Worm (Caenorhabditis elegans) whole organism, L3 larva: ENCODE data around the gene K07C11.7.

Experiments used
- aly-2 ChIP-seq: fragments of 150-350 bp; optimal IDR thresholded peaks from 2 replicates; lab custom pipeline; 2014; ENCODE audit warnings: missing biosample characterization, missing genetic modification characterization
- ceh-16 ChIP-seq: sonication (generic microtip); optimal IDR thresholded peaks from 2 replicates; lab custom pipeline; 2017; ENCODE audit warnings: missing biosample characterization, missing genetic modification characterization
- ceh-28 ChIP-seq: fragments of 150-350 bp; optimal IDR thresholded peaks from 2 replicates; lab custom pipeline; 2014; ENCODE audit warnings: missing biosample characterization, missing genetic modification reagents, missing genetic modification characterization
- ceh-82 ChIP-seq: fragments of 150-350 bp; optimal IDR thresholded peaks from 2 replicates; lab custom pipeline; 2014; ENCODE audit warnings: missing biosample characterization, missing genetic modification characterization
- ceh-9 ChIP-seq: sonication (generic microtip); optimal IDR thresholded peaks from 2 replicates; lab custom pipeline; 2018; ENCODE audit warnings: missing biosample characterization, missing genetic modification characterization
- daf-12 ChIP-seq: fragments of 150-350 bp; optimal IDR thresholded peaks from 2 replicates; lab custom pipeline; 2014; ENCODE audit warnings: missing biosample characterization, missing genetic modification reagents, missing genetic modification characterization
- egl-27 ChIP-seq: sonication (generic microtip); optimal IDR thresholded peaks from 4 replicates; lab custom pipeline; 2017; ENCODE audit warnings: missing biosample characterization, missing genetic modification reagents, missing genetic modification characterization
- egl-5 ChIP-seq: fragments of 150-350 bp; optimal IDR thresholded peaks from 2 replicates; lab custom pipeline; 2017; ENCODE audit warnings: missing biosample characterization, missing genetic modification reagents, missing genetic modification characterization, inconsistent platforms
- elt-1 ChIP-seq: fragments of 150-350 bp; optimal IDR thresholded peaks from 2 replicates; lab custom pipeline; 2014; ENCODE audit warnings: missing biosample characterization, missing genetic modification characterization
- elt-2 ChIP-seq: sonication (generic microtip); optimal IDR thresholded peaks from 2 replicates; lab custom pipeline; 2016; ENCODE audit warnings: missing genetic modification reagents, mild to moderate bottlenecking, missing genetic modification characterization, missing compliant biosample characterization
- eor-1 ChIP-seq, 2 experiments: fragments of 150-350 bp; optimal IDR thresholded peaks; 2 replicates each; lab custom pipeline; 2014 to 2018; ENCODE audit warnings: missing biosample characterization in 2 of 2, missing genetic modification characterization in 2 of 2
- jun-1 ChIP-seq: fragments of 150-350 bp; optimal IDR thresholded peaks from 2 replicates; lab custom pipeline; 2014; ENCODE audit warnings: missing biosample characterization, missing genetic modification reagents, missing genetic modification characterization
- lin-15B ChIP-seq: fragments of 150-350 bp; optimal IDR thresholded peaks from 2 replicates; lab custom pipeline; 2014; ENCODE audit warnings: missing biosample characterization, missing genetic modification characterization
- lin-39 ChIP-seq: fragments of 150-350 bp; optimal IDR thresholded peaks from 2 replicates; lab custom pipeline; 2018; ENCODE audit warnings: missing biosample characterization, missing genetic modification reagents, missing genetic modification characterization
- mml-1 ChIP-seq: fragments of 150-350 bp; sonication (generic microtip); optimal IDR thresholded peaks from 3 replicates; lab custom pipeline; 2014; ENCODE audit warnings: missing biosample characterization, missing genetic modification characterization
- nfya-1 ChIP-seq: sonication (generic microtip); optimal IDR thresholded peaks from 2 replicates; lab custom pipeline; 2017; ENCODE audit warnings: missing genetic modification characterization, mild to moderate bottlenecking, missing compliant biosample characterization, antibody characterized with exemption, moderate library complexity; ENCODE audit not compliant: insufficient read depth
- nhr-11 ChIP-seq: fragments of 150-350 bp; optimal IDR thresholded peaks from 2 replicates; lab custom pipeline; 2014; ENCODE audit warnings: missing biosample characterization, missing genetic modification characterization
- nhr-12 ChIP-seq: fragments of 150-350 bp; optimal IDR thresholded peaks from 2 replicates; lab custom pipeline; 2014; ENCODE audit warnings: missing biosample characterization, missing genetic modification characterization
- nhr-23 ChIP-seq: fragments of 150-350 bp; optimal IDR thresholded peaks from 2 replicates; lab custom pipeline; 2014; ENCODE audit warnings: missing biosample characterization, missing genetic modification reagents, missing genetic modification characterization
- nhr-237 ChIP-seq: fragments of 150-350 bp; optimal IDR thresholded peaks from 2 replicates; lab custom pipeline; 2014; ENCODE audit warnings: missing biosample characterization, missing genetic modification characterization
- nhr-25 ChIP-seq: sonication (generic microtip); optimal IDR thresholded peaks from 2 replicates; lab custom pipeline; 2017; ENCODE audit warnings: missing biosample characterization, missing genetic modification characterization
- nhr-28 ChIP-seq: fragments of 150-350 bp; optimal IDR thresholded peaks from 2 replicates; lab custom pipeline; 2014; ENCODE audit warnings: missing biosample characterization, missing genetic modification characterization
- nhr-43 ChIP-seq: sonication (generic microtip); optimal IDR thresholded peaks from 2 replicates; lab custom pipeline; 2016; ENCODE audit warnings: mild to moderate bottlenecking, missing genetic modification characterization, missing compliant biosample characterization; ENCODE audit not compliant: poor library complexity, severe bottlenecking
- nhr-67 ChIP-seq: fragments of 150-350 bp; optimal IDR thresholded peaks from 2 replicates; lab custom pipeline; 2014; ENCODE audit warnings: missing biosample characterization, missing genetic modification characterization
- nhr-76 ChIP-seq: fragments of 150-350 bp; sonication (generic microtip); optimal IDR thresholded peaks from 5 replicates; lab custom pipeline; 2014; ENCODE audit warnings: missing biosample characterization, missing genetic modification characterization
- nhr-77 ChIP-seq: fragments of 150-350 bp; optimal IDR thresholded peaks from 2 replicates; lab custom pipeline; 2014; ENCODE audit warnings: missing biosample characterization, missing genetic modification characterization
- pha-4 ChIP-seq: fragments of 150-350 bp; optimal IDR thresholded peaks from 2 replicates; lab custom pipeline; 2014; ENCODE audit warnings: missing biosample characterization, missing genetic modification reagents, missing genetic modification characterization
- pqm-1 ChIP-seq: fragments of 150-350 bp; optimal IDR thresholded peaks from 2 replicates; lab custom pipeline; 2017; ENCODE audit warnings: missing biosample characterization, missing genetic modification characterization, inconsistent platforms
- snpc-4 ChIP-seq: fragments of 150-350 bp; optimal IDR thresholded peaks from 2 replicates; lab custom pipeline; 2014; ENCODE audit warnings: missing biosample characterization, missing genetic modification characterization
- tbx-2 ChIP-seq: sonication (generic microtip); optimal IDR thresholded peaks from 2 replicates; lab custom pipeline; 2016; ENCODE audit warnings: mild to moderate bottlenecking, missing genetic modification characterization, missing compliant biosample characterization
- unc-39 ChIP-seq: sonication (generic microtip); optimal IDR thresholded peaks from 4 replicates; lab custom pipeline; 2017; ENCODE audit warnings: missing biosample characterization, missing genetic modification characterization
- unc-62 ChIP-seq: fragments of 150-350 bp; sonication (generic microtip); optimal IDR thresholded peaks from 4 replicates; lab custom pipeline; 2014; ENCODE audit warnings: missing biosample characterization, missing genetic modification reagents, missing genetic modification characterization
- zag-1 ChIP-seq: fragments of 150-350 bp; optimal IDR thresholded peaks from 2 replicates; lab custom pipeline; 2014; ENCODE audit warnings: missing biosample characterization, missing genetic modification characterization
- ztf-11 ChIP-seq: fragments of 150-350 bp; optimal IDR thresholded peaks from 2 replicates; lab custom pipeline; 2014; ENCODE audit warnings: missing biosample characterization, missing genetic modification characterization
- ztf-4 ChIP-seq: fragments of 150-350 bp; optimal IDR thresholded peaks from 2 replicates; lab custom pipeline; 2014; ENCODE audit warnings: missing biosample characterization, missing genetic modification characterization

The K07C11.7 gene

ce11 chrV:8247311-8248105, 33.7 kb upstream of the K07C11.7 start (continued):
- TF ChIP-seq lin-39 (tag; lab: Kevin White, UChicago) (no peak), nhr-23 (tag; lab: Kevin White, UChicago) (peak; percentile 85), nfya-1 (peak; percentile 69), snpc-4 (tag; lab: Kevin White, UChicago) (peak; percentile 99), lin-15B (tag; lab: Kevin White, UChicago) (peak; percentile 53), elt-1 (tag; lab: Kevin White, UChicago) (no peak), nhr-12 (tag; lab: Kevin White, UChicago) (no peak)

- TF ChIP-seq elt-2 (tag; lab: Kevin White, UChicago) (no peak), eor-1 (tag; optimal IDR thresholded peaks at IDR 0.05; lab: Kevin White, UChicago) (no peak), nfya-1 (no peak), ceh-28 (tag; lab: Kevin White, UChicago) (no peak), nhr-28 (tag; lab: Kevin White, UChicago) (no peak), nhr-237 (tag; lab: Kevin White, UChicago) (no peak), ceh-82 (no peak), daf-12 (tag; lab: Kevin White, UChicago) (no peak), nhr-76 (tag; lab: Kevin White, UChicago) (no peak)
Measured at ce11 chrV:8245457-8245856, 31.7 kb upstream of the K07C11.7 start, which contains the start of gene C16D9.5. TSS of gene C16D9.5 (minus strand) at chrV:8245557.

DNA sequence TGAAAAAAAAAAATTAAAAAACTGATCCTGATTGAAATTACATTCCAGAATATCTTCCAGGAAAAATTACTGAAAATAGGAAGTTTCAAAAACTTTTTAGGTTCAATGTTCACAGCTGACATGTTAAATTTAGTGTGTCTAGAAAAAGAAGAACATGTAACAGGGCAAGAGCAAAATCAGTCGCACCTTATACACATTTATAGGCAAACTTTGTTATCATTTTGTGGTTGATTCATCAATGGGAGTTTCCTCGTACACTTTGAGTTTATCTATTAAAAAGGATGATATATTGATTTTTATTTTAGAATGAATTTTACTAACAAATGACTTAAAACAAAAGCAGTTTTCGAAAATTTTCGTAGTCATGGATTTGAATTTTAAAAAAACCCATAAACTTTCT, 29.4 kb upstream of the K07C11.7 start:
- TF ChIP-seq unc-39 (tag; lab: Kevin White, UChicago) (no peak), pqm-1 (peak; percentile 38), nhr-12 (tag; lab: Kevin White, UChicago) (no peak), ceh-9 (tag; lab: Kevin White, UChicago) (no peak), nhr-76 (tag; lab: Kevin White, UChicago) (no peak), zag-1 (no peak), elt-2 (tag; lab: Kevin White, UChicago) (peak; percentile 63), pha-4 (tag; lab: Kevin White, UChicago) (no peak), nhr-77 (tag; lab: Kevin White, UChicago) (no peak)
- TF ChIP-seq, all 47 proteins: peak for 2

DNA sequence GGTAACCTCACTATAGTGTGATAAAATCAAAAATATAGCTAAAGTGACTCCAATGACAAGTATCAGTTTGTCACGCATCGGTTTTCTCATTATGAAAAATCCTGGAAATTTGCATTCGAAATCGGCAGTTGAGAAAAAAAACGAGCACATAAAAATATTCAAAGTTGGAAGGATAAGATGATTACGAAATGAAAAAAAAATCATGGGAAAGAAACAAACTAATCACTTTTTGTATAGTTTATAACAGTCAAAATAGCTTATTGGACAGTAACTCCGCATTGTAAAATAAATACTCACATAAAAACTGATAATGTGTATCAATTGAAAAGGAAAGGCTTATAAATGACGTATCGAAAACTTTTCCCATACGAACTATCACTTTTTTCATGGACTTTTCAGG, 29.0 kb upstream of the K07C11.7 start, which contains the start of gene C16D9.4:
C16D9.4 (minus strand) TSS at position 101 of the 400 bp plus-strand sequence.
- TF ChIP-seq nhr-67 (no peak), egl-27 (no peak), zag-1 (no peak), unc-62 (no peak), egl-5 (tag; lab: Kevin White, UChicago) (no peak), nhr-23 (tag; lab: Kevin White, UChicago) (no peak), mml-1 (no peak), nhr-11 (tag; lab: Kevin White, UChicago) (no peak), elt-1 (tag; lab: Kevin White, UChicago) (no peak), ztf-4 (tag; lab: Kevin White, UChicago) (no peak), tbx-2 (tag; lab: Kevin White, UChicago) (no peak), jun-1 (tag; lab: Kevin White, UChicago) (no peak), pha-4 (tag; lab: Kevin White, UChicago) (no peak), nfya-1 (no peak), ztf-11 (tag; lab: Kevin White, UChicago) (no peak), aly-2 (tag; lab: Kevin White, UChicago) (no peak), nhr-43 (tag; lab: Kevin White, UChicago) (no peak), ceh-16 (tag; lab: Kevin White, UChicago) (no peak), nhr-25 (tag; lab: Kevin White, UChicago) (no peak), daf-12 (tag; lab: Kevin White, UChicago) (no peak)
